Worm (Caenorhabditis elegans) whole organism, L3 larva: Measurements from ENCODE around the gene T25B2.4.

ENCODE experiments used
- ZK546.5 ChIP-seq: sonication (generic microtip); optimal IDR thresholded peaks from 2 replicates; lab custom pipeline; 2017; ENCODE audit warnings: missing biosample characterization, missing genetic modification characterization
- elt-3 ChIP-seq, 3 experiments: fragments of 150-350 bp in 1 of 3; sonication (generic microtip) in 2 of 3; optimal IDR thresholded peaks; 2 replicates in 2 of 3; 4 replicates in 1 of 3; lab custom pipeline; 2014 to 2017; ENCODE audit warnings: missing biosample characterization in 3 of 3, missing genetic modification characterization in 3 of 3
- jun-1 ChIP-seq: fragments of 150-350 bp; optimal IDR thresholded peaks from 2 replicates; lab custom pipeline; 2014; ENCODE audit warnings: missing biosample characterization, missing genetic modification reagents, missing genetic modification characterization
- nhr-28 ChIP-seq: fragments of 150-350 bp; optimal IDR thresholded peaks from 2 replicates; lab custom pipeline; 2014; ENCODE audit warnings: missing biosample characterization, missing genetic modification characterization
- pha-4 ChIP-seq: fragments of 150-350 bp; optimal IDR thresholded peaks from 2 replicates; lab custom pipeline; 2014; ENCODE audit warnings: missing biosample characterization, missing genetic modification reagents, missing genetic modification characterization
- snpc-4 ChIP-seq: fragments of 150-350 bp; optimal IDR thresholded peaks from 2 replicates; lab custom pipeline; 2014; ENCODE audit warnings: missing biosample characterization, missing genetic modification characterization
- unc-39 ChIP-seq: sonication (generic microtip); optimal IDR thresholded peaks from 4 replicates; lab custom pipeline; 2017; ENCODE audit warnings: missing biosample characterization, missing genetic modification characterization
- unc-62 ChIP-seq: fragments of 150-350 bp; sonication (generic microtip); optimal IDR thresholded peaks from 4 replicates; lab custom pipeline; 2014; ENCODE audit warnings: missing biosample characterization, missing genetic modification reagents, missing genetic modification characterization

ce11 chrX:6211322-6211820 is 33.3 kb downstream of the T25B2.4 start:
- TF ChIP-seq ZK546.5, result no peak
- no peak for TF ChIP-seq unc-62 (GFP tag; lab: Kevin White, UChicago)
- no peak for TF ChIP-seq jun-1
- TF ChIP-seq snpc-4, result no peak
- TF ChIP-seq unc-39 (tag; lab: Kevin White, UChicago), result no peak
- no peak for TF ChIP-seq nhr-28 (tag; lab: Kevin White, UChicago)
- no peak for TF ChIP-seq elt-3 (tag; optimal IDR thresholded peaks at IDR 0.05; lab: Kevin White, UChicago)
- TF ChIP-seq pha-4, result no peak
